Worm (Caenorhabditis elegans): ENCODE data around the gene vit-3.

DNA sequence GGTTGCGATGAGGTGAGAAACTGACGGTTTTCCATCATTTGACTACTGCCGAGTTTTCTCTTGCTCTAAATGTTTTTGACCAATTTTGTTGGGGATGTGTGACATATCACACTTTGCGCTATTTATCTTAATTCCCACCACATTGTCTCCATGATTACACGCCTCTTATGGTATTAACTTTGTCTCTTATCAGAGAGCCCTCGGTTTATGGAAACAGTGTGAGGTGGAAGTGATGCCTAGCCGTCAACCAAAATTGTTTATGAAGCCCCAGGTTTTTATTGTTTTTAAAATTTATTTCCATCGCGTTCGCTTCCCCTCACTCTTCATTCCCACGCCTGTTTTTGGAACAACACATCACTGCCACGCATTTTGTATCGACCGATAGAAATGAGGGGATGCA lies 21.2 kb downstream of the vit-3 start:
- no peak for TF ChIP-seq egl-18 (GFP tag; IDR thresholded peaks at IDR 0.05)
- no peak for TF ChIP-seq T26A5.8 (tag; optimal IDR thresholded peaks at IDR 0.05)
- no peak for TF ChIP-seq ceh-100 (GFP tag; IDR thresholded peaks at IDR 0.05)
- no peak for TF ChIP-seq lir-1 (GFP tag; conservative IDR thresholded peaks at IDR 0.05)
- no peak for TF ChIP-seq F33H1.4 (GFP tag; IDR thresholded peaks at IDR 0.05)

All from whole organism, young adult.